Worm (Caenorhabditis elegans) whole organism, L2 larva: ENCODE results near the gene Y64G10A.10.

Experiments
- C34F6.9 ChIP-seq: fragments of 150-350 bp; optimal IDR thresholded peaks from 2 replicates; lab custom pipeline; 2014; ENCODE audit warnings: missing biosample characterization, missing genetic modification characterization
- R02D3.7 ChIP-seq: fragments of 150-350 bp; optimal IDR thresholded peaks from 2 replicates; lab custom pipeline; 2014; ENCODE audit warnings: missing biosample characterization, missing genetic modification characterization
- Y55F3AM.14 ChIP-seq: fragments of 200-800 bp; sonication (Bioruptor generic); optimal IDR thresholded peaks from 2 replicates; lab custom pipeline; 2018; ENCODE audit warnings: mild to moderate bottlenecking, missing genetic modification characterization, missing compliant biosample characterization
- ZK546.5 ChIP-seq: sonication (generic microtip); optimal IDR thresholded peaks from 2 replicates; lab custom pipeline; 2017; ENCODE audit warnings: missing biosample characterization, missing genetic modification characterization
- alr-1 ChIP-seq: fragments of 150-350 bp; optimal IDR thresholded peaks from 2 replicates; lab custom pipeline; 2014; ENCODE audit warnings: missing biosample characterization, missing genetic modification characterization
- aly-2 ChIP-seq: fragments of 150-350 bp; optimal IDR thresholded peaks from 2 replicates; lab custom pipeline; 2014; ENCODE audit warnings: missing biosample characterization, missing genetic modification characterization
- ama-1 ChIP-seq: fragments of 150-350 bp; optimal IDR thresholded peaks from 2 replicates; lab custom pipeline; 2018; ENCODE audit warnings: inconsistent platforms
- blmp-1 ChIP-seq: sonication (generic microtip); optimal IDR thresholded peaks from 2 replicates; lab custom pipeline; 2017; ENCODE audit warnings: missing genetic modification characterization, mild to moderate bottlenecking, missing compliant biosample characterization, antibody characterized with exemption, moderate library complexity; ENCODE audit not compliant: insufficient read depth
- ceh-16 ChIP-seq: fragments of 150-350 bp; optimal IDR thresholded peaks from 2 replicates; lab custom pipeline; 2014; ENCODE audit warnings: missing biosample characterization, missing genetic modification characterization
- ceh-82 ChIP-seq: fragments of 150-350 bp; optimal IDR thresholded peaks from 2 replicates; lab custom pipeline; 2014; ENCODE audit warnings: missing biosample characterization, missing genetic modification characterization
- crh-2 ChIP-seq: sonication (generic microtip); optimal IDR thresholded peaks from 2 replicates; lab custom pipeline; 2017; ENCODE audit warnings: missing biosample characterization, missing genetic modification characterization
- dmd-4 ChIP-seq: sonication (generic microtip); optimal IDR thresholded peaks from 2 replicates; lab custom pipeline; 2017; ENCODE audit warnings: missing biosample characterization, missing genetic modification characterization
- egl-27 ChIP-seq: sonication (generic microtip); optimal IDR thresholded peaks from 3 replicates; lab custom pipeline; 2017; ENCODE audit warnings: missing biosample characterization, missing genetic modification reagents, missing genetic modification characterization
- elt-3 ChIP-seq: sonication (generic microtip); optimal IDR thresholded peaks from 2 replicates; lab custom pipeline; 2017; ENCODE audit warnings: missing biosample characterization, missing genetic modification characterization
- fos-1 ChIP-seq: fragments of 150-350 bp; optimal IDR thresholded peaks from 2 replicates; lab custom pipeline; 2014; ENCODE audit warnings: missing biosample characterization, missing genetic modification characterization
- gmeb-1 ChIP-seq: fragments of 150-350 bp; optimal IDR thresholded peaks from 2 replicates; lab custom pipeline; 2014; ENCODE audit warnings: missing biosample characterization, missing genetic modification characterization
- lin-11 ChIP-seq: fragments of 150-350 bp; sonication (generic microtip); optimal IDR thresholded peaks from 2 replicates; lab custom pipeline; 2014; ENCODE audit warnings: missing biosample characterization, missing genetic modification characterization, inconsistent platforms, mixed read lengths
- lin-13 ChIP-seq: fragments of 150-350 bp; optimal IDR thresholded peaks from 2 replicates; lab custom pipeline; 2014; ENCODE audit warnings: missing biosample characterization, missing genetic modification reagents, missing genetic modification characterization
- lin-39 ChIP-seq: fragments of 150-350 bp; optimal IDR thresholded peaks from 2 replicates; lab custom pipeline; 2014; ENCODE audit warnings: missing biosample characterization, missing genetic modification reagents, missing genetic modification characterization
- lsy-2 ChIP-seq, 2 experiments: fragments of 150-350 bp in 1 of 2; sonication (generic microtip) in 1 of 2; optimal IDR thresholded peaks; 2 replicates each; lab custom pipeline; 2014 to 2017; ENCODE audit warnings: missing biosample characterization in 2 of 2, missing genetic modification characterization in 2 of 2
- mab-5 ChIP-seq: fragments of 150-350 bp; optimal IDR thresholded peaks from 2 replicates; lab custom pipeline; 2014; ENCODE audit warnings: missing biosample characterization, missing genetic modification characterization
- mbf-1 ChIP-seq: sonication (generic microtip); optimal IDR thresholded peaks from 2 replicates; lab custom pipeline; 2017; ENCODE audit warnings: missing biosample characterization, missing genetic modification characterization
- nhr-10 ChIP-seq: sonication (generic microtip); optimal IDR thresholded peaks from 2 replicates; lab custom pipeline; 2017; ENCODE audit warnings: missing biosample characterization, missing genetic modification characterization
- nhr-11 ChIP-seq: fragments of 150-350 bp; optimal IDR thresholded peaks from 2 replicates; lab custom pipeline; 2014; ENCODE audit warnings: missing biosample characterization, missing genetic modification characterization
- nhr-12 ChIP-seq: fragments of 150-350 bp; optimal IDR thresholded peaks from 2 replicates; lab custom pipeline; 2014; ENCODE audit warnings: missing biosample characterization, missing genetic modification characterization
- nhr-129 ChIP-seq: fragments of 150-350 bp; optimal IDR thresholded peaks from 2 replicates; lab custom pipeline; 2014; ENCODE audit warnings: missing biosample characterization, missing genetic modification characterization
- nhr-21 ChIP-seq: fragments of 150-350 bp; optimal IDR thresholded peaks from 2 replicates; lab custom pipeline; 2014; ENCODE audit warnings: missing biosample characterization, missing genetic modification characterization
- nhr-23 ChIP-seq: fragments of 150-350 bp; optimal IDR thresholded peaks from 2 replicates; lab custom pipeline; 2014; ENCODE audit warnings: missing biosample characterization, missing genetic modification reagents, missing genetic modification characterization
- nhr-237 ChIP-seq: fragments of 150-350 bp; optimal IDR thresholded peaks from 2 replicates; lab custom pipeline; 2014; ENCODE audit warnings: missing biosample characterization, missing genetic modification characterization
- nhr-25 ChIP-seq: fragments of 150-350 bp; sonication (generic microtip); optimal IDR thresholded peaks from 3 replicates; lab custom pipeline; 2014; ENCODE audit warnings: missing biosample characterization, missing genetic modification characterization
- nhr-6 ChIP-seq: fragments of 150-350 bp; optimal IDR thresholded peaks from 2 replicates; lab custom pipeline; 2014; ENCODE audit warnings: missing biosample characterization, missing genetic modification characterization
- nhr-77 ChIP-seq: fragments of 150-350 bp; optimal IDR thresholded peaks from 2 replicates; lab custom pipeline; 2014; ENCODE audit warnings: missing biosample characterization, missing genetic modification characterization
- peb-1 ChIP-seq: fragments of 150-350 bp; optimal IDR thresholded peaks from 2 replicates; lab custom pipeline; 2014; ENCODE audit warnings: missing biosample characterization, missing genetic modification characterization
- sem-4 ChIP-seq: fragments of 150-350 bp; optimal IDR thresholded peaks from 2 replicates; lab custom pipeline; 2014; ENCODE audit warnings: missing biosample characterization, missing genetic modification reagents, missing genetic modification characterization
- skn-1 ChIP-seq: sonication (generic microtip); optimal IDR thresholded peaks from 2 replicates; lab custom pipeline; 2017; ENCODE audit warnings: missing biosample characterization, missing genetic modification characterization
- sma-3 ChIP-seq: sonication (generic microtip); optimal IDR thresholded peaks from 2 replicates; lab custom pipeline; 2016; ENCODE audit warnings: missing genetic modification reagents, missing genetic modification characterization, missing compliant biosample characterization
- snpc-4 ChIP-seq: fragments of 150-350 bp; optimal IDR thresholded peaks from 2 replicates; lab custom pipeline; 2014; ENCODE audit warnings: missing biosample characterization, missing genetic modification characterization
- unc-39 ChIP-seq: fragments of 150-350 bp; optimal IDR thresholded peaks from 2 replicates; lab custom pipeline; 2014; ENCODE audit warnings: missing biosample characterization, missing genetic modification characterization
- unc-55 ChIP-seq: fragments of 150-350 bp; sonication (generic microtip); optimal IDR thresholded peaks from 3 replicates; lab custom pipeline; 2014; ENCODE audit warnings: missing biosample characterization, missing genetic modification reagents, missing genetic modification characterization
- unc-62 ChIP-seq: fragments of 150-350 bp; optimal IDR thresholded peaks from 2 replicates; lab custom pipeline; 2014; ENCODE audit warnings: missing biosample characterization, missing genetic modification reagents, missing genetic modification characterization
- zag-1 ChIP-seq: fragments of 150-350 bp; optimal IDR thresholded peaks from 2 replicates; lab custom pipeline; 2014; ENCODE audit warnings: missing biosample characterization, missing genetic modification characterization
- ztf-1 ChIP-seq: fragments of 200-800 bp; sonication (Bioruptor generic); conservative IDR thresholded peaks from 2 replicates; pipeline ENCODE4 v1.3.6; 2022; ENCODE audit warnings: missing genetic modification characterization, missing compliant biosample characterization
- ztf-11 ChIP-seq: sonication (generic microtip); optimal IDR thresholded peaks from 2 replicates; lab custom pipeline; 2017; ENCODE audit warnings: missing biosample characterization, missing genetic modification characterization
- ztf-4 ChIP-seq: fragments of 150-350 bp; optimal IDR thresholded peaks from 2 replicates; lab custom pipeline; 2014; ENCODE audit warnings: missing biosample characterization, missing genetic modification characterization

Gene Y64G10A.10

DNA sequence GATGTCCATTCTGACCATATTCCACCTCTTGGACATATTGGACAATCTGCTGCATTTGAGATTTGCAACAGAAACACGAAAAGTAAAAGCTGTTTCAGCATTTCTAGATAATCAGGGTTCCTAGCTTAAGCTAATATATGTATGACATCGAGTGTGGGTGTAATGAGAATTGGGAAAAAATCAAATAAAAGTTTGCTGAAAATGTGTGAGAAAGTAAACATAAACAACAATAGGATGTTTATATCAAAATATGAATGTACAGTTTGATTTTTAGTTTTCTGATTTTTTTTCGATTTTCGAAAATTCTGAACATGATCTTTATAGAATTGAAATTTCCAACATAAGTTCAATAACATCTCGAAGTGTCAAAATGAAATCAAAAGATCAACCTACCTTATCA is 10.4 kb downstream of the Y64G10A.10 start, which contains the start of gene F02H6.6:
TSS of gene F02H6.6 (minus strand) at position 101 of the 400 bp plus-strand sequence.
- TF ChIP-seq ztf-1 (GFP tag; lab: Robert Waterston, UW) = no peak
- TF ChIP-seq nhr-237 (tag; lab: Kevin White, UChicago) = no peak
- TF ChIP-seq nhr-21 (tag; lab: Kevin White, UChicago) = no peak
- no peak for TF ChIP-seq peb-1 (tag; lab: Kevin White, UChicago)
- TF ChIP-seq nhr-11 = no peak
- TF ChIP-seq aly-2 (tag; lab: Kevin White, UChicago) = no peak
- no peak for TF ChIP-seq blmp-1
- TF ChIP-seq nhr-129 (tag; lab: Kevin White, UChicago) = no peak
- no peak for TF ChIP-seq ZK546.5 (tag; lab: Kevin White, UChicago)
- no peak for TF ChIP-seq gmeb-1 (tag; lab: Kevin White, UChicago)
- no peak for TF ChIP-seq lsy-2 (tag; optimal IDR thresholded peaks at IDR 0.05; lab: Kevin White, UChicago)
- no peak for TF ChIP-seq egl-27 (tag; lab: Kevin White, UChicago)
- no peak for TF ChIP-seq C34F6.9 (tag; lab: Kevin White, UChicago)
- no peak for TF ChIP-seq nhr-6 (tag; lab: Kevin White, UChicago)
- no peak for TF ChIP-seq fos-1 (tag; lab: Kevin White, UChicago)
- TF ChIP-seq nhr-10 (tag; lab: Kevin White, UChicago) = no peak
- no peak for TF ChIP-seq unc-55 (GFP tag; lab: Kevin White, UChicago)

DNA sequence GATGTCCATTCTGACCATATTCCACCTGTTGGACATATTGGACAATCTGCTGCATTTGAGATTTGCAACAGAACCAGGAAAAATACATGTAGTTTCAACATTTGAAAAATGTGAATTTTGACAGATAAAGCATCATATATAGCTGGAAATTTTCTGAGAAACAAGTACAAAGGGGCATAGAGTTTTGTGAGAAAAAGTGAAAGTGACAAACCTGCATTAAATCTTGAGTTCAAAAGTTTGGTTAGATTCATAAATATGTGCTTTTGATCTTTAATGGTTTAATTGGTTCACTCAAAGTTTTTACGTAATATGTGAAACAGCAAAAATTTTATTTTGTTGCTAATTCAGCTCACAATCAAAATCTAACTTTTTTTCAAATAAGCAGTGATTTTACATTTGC is 13.2 kb downstream of the Y64G10A.10 start, which contains the start of gene F02H6.7:
TSS of gene F02H6.7 (minus strand) at position 101 of the 400 bp plus-strand sequence.
- TF ChIP-seq mbf-1 (no peak), egl-27 (tag; lab: Kevin White, UChicago) (no peak), unc-62 (GFP tag; lab: Kevin White, UChicago) (no peak), sem-4 (tag; lab: Kevin White, UChicago) (no peak), nhr-237 (tag; lab: Kevin White, UChicago) (no peak), ZK546.5 (tag; lab: Kevin White, UChicago) (no peak), R02D3.7 (tag; lab: Kevin White, UChicago) (no peak), nhr-11 (no peak), nhr-6 (tag; lab: Kevin White, UChicago) (no peak), zag-1 (tag; lab: Kevin White, UChicago) (no peak), unc-55 (GFP tag; lab: Kevin White, UChicago) (no peak), nhr-21 (tag; lab: Kevin White, UChicago) (no peak), nhr-10 (tag; lab: Kevin White, UChicago) (no peak)

DNA sequence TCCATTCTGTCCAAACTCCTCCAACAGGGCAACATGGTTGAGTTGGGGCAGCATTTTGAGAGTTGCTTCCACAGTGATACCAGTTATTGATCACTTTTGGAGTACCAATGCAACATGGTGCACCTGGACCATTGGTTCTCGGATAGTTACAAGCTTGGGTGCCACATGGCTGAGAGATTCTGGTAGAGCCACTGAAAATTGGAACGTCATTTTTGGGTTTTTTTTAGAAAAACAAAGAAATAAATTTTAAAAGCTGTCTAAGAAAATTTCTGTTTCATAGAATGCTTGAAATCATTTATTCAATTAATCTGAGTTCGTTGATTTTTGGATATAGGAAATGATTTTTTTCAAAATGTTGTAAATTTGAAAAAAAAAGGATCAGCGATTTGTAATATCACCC is 14.1 kb downstream of the Y64G10A.10 start:
- TF ChIP-seq ztf-11 (no peak), fos-1 (tag; lab: Kevin White, UChicago) (no peak), nhr-21 (tag; lab: Kevin White, UChicago) (no peak), alr-1 (tag; lab: Kevin White, UChicago) (no peak), nhr-11 (no peak), nhr-6 (tag; lab: Kevin White, UChicago) (no peak), dmd-4 (no peak), peb-1 (tag; lab: Kevin White, UChicago) (no peak), lsy-2 (tag; optimal IDR thresholded peaks at IDR 0.05; lab: Kevin White, UChicago) (no peak), blmp-1 (no peak), R02D3.7 (tag; lab: Kevin White, UChicago) (no peak), nhr-77 (no peak), ztf-4 (tag; lab: Kevin White, UChicago) (no peak)

ce11 chrIV:14224912-14225311 is 16.3 kb downstream of the Y64G10A.10 start:
- TF ChIP-seq Y55F3AM.14 (GFP tag; lab: Kevin White, UChicago) (no peak), lin-39 (tag; lab: Kevin White, UChicago) (no peak), nhr-129 (tag; lab: Kevin White, UChicago) (peak; percentile 85), snpc-4 (tag; lab: Kevin White, UChicago) (peak; percentile 24), crh-2 (tag; lab: Kevin White, UChicago) (peak; percentile 24), nhr-10 (tag; lab: Kevin White, UChicago) (no peak), gmeb-1 (tag; lab: Kevin White, UChicago) (peak; percentile 21), blmp-1 (no peak), ztf-1 (GFP tag; lab: Robert Waterston, UW) (no peak), C34F6.9 (tag; lab: Kevin White, UChicago) (no peak), zag-1 (tag; lab: Kevin White, UChicago) (no peak), ceh-82 (tag; lab: Kevin White, UChicago) (no peak), lin-11 (tag; lab: Kevin White, UChicago) (peak; percentile 2), unc-39 (no peak), mab-5 (tag; lab: Kevin White, UChicago) (no peak), ztf-11 (no peak), nhr-12 (tag; lab: Kevin White, UChicago) (no peak), mbf-1 (no peak), nhr-21 (tag; lab: Kevin White, UChicago) (no peak), nhr-23 (tag; lab: Kevin White, UChicago) (no peak), lin-13 (GFP tag; lab: Kevin White, UChicago) (peak; percentile 28), skn-1 (tag; lab: Kevin White, UChicago) (no peak), nhr-11 (no peak), sma-3 (GFP tag; lab: Kevin White, UChicago) (peak; percentile 43), nhr-25 (no peak), elt-3 (tag; lab: Kevin White, UChicago) (no peak), R02D3.7 (tag; lab: Kevin White, UChicago) (no peak), aly-2 (tag; lab: Kevin White, UChicago) (no peak), ceh-16 (tag; lab: Kevin White, UChicago) (no peak), alr-1 (tag; lab: Kevin White, UChicago) (no peak), fos-1 (tag; lab: Kevin White, UChicago) (no peak), dmd-4 (no peak), egl-27 (tag; lab: Kevin White, UChicago) (no peak), ama-1 (no peak)
